Worm (Caenorhabditis elegans): Measurements from ENCODE around the gene fbxb-47.

- TF ChIP-seq cog-1 (tag; optimal IDR thresholded peaks at IDR 0.05) (no peak), flt-1 (GFP tag; IDR thresholded peaks at IDR 0.05) (no peak), tab-1 (GFP tag; IDR thresholded peaks at IDR 0.05) (no peak), ref-1 (GFP tag; conservative IDR thresholded peaks at IDR 0.05) (no peak), T22C8.4 (GFP tag; IDR thresholded peaks at IDR 0.05) (no peak), ztf-29 (GFP tag; IDR thresholded peaks at IDR 0.05) (no peak)
These were observed 8.7 kb downstream of the fbxb-47 start, which contains the start of gene fbxc-26 for ce11 chrII:1694530-1694929.
